Worm (Caenorhabditis elegans) whole organism, late embryonic: ENCODE results near the gene C33F10.11.

Experiments used
- ama-1 ChIP-seq: fragments of 150-350 bp; optimal IDR thresholded peaks from 2 replicates; lab custom pipeline; 2014
- dmd-4 ChIP-seq: sonication (generic microtip); optimal IDR thresholded peaks from 2 replicates; lab custom pipeline; 2016; ENCODE audit warnings: borderline replicate concordance, missing genetic modification characterization, missing compliant biosample characterization
- ets-4 ChIP-seq: sonication (generic microtip); optimal IDR thresholded peaks from 2 replicates; lab custom pipeline; 2016; ENCODE audit warnings: missing genetic modification characterization, missing compliant biosample characterization
- fkh-10 ChIP-seq: fragments of 150-350 bp; optimal IDR thresholded peaks from 2 replicates; lab custom pipeline; 2014; ENCODE audit warnings: missing biosample characterization, missing genetic modification reagents, missing genetic modification characterization
- hlh-13 ChIP-seq: fragments of 200-800 bp; sonication (Bioruptor generic); optimal IDR thresholded peaks from 2 replicates; lab custom pipeline; 2018; ENCODE audit warnings: mild to moderate bottlenecking, missing genetic modification characterization, missing compliant biosample characterization
- sox-4 ChIP-seq: sonication (generic microtip); optimal IDR thresholded peaks from 2 replicates; lab custom pipeline; 2017; ENCODE audit warnings: mild to moderate bottlenecking, missing genetic modification characterization, inconsistent platforms, missing compliant biosample characterization
- ztf-16 ChIP-seq: sonication (generic microtip); optimal IDR thresholded peaks from 2 replicates; lab custom pipeline; 2017; ENCODE audit warnings: missing genetic modification characterization, missing compliant biosample characterization

DNA sequence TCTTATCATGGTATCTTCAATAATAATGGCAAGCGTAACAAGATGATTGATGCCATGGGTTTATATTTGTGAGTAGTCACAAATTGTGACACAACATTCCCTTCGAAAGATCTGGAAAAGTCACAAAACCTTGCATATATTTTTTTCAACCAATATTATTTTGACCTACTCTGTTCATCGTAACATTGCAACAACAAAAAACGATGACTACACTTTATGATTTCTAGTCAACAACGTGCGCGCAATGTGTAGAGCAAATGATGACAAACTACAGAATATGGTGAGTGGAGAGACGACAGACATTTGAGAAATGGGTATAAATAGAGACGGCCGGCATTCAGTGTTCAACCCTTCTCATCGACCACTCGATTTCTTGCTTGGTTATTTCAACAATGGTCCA lies 47.1 kb upstream of the C33F10.11 start, which contains the start of gene gst-7:
- TF ChIP-seq ets-4 (no peak), dmd-4 (tag; lab: Kevin White, UChicago) (no peak), ama-1 (lab: Kevin White, UChicago) (no peak), sox-4 (no peak), hlh-13 (GFP tag; lab: Kevin White, UChicago) (no peak), fkh-10 (GFP tag; lab: Kevin White, UChicago) (no peak), ztf-16 (tag; lab: Kevin White, UChicago) (no peak)
